Worm (Caenorhabditis elegans) whole organism, L1 larva: ENCODE measurements around the gene thk-1.

Source experiments
- C16A3.4 ChIP-seq: fragments of 150-350 bp; optimal IDR thresholded peaks from 2 replicates; lab custom pipeline; 2014; ENCODE audit warnings: missing biosample characterization, missing genetic modification characterization
- Y116A8C.19 ChIP-seq: sonication (generic microtip); optimal IDR thresholded peaks from 2 replicates; lab custom pipeline; 2016; ENCODE audit warnings: missing compliant biosample characterization, missing genetic modification characterization, borderline replicate concordance
- alr-1 ChIP-seq: fragments of 200-800 bp; sonication (Bioruptor generic); optimal IDR thresholded peaks from 2 replicates; lab custom pipeline; 2018; ENCODE audit warnings: borderline replicate concordance, mild to moderate bottlenecking, missing genetic modification characterization, missing compliant biosample characterization
- ceh-82 ChIP-seq, 3 experiments: fragments of 150-350 bp in 1 of 3; sonication (generic microtip) in 2 of 3; optimal IDR thresholded peaks; 2 replicates each; lab custom pipeline; 2014 to 2017; ENCODE audit warnings: missing biosample characterization in 3 of 3, missing genetic modification characterization in 3 of 3
- ceh-90 ChIP-seq: sonication (generic microtip); optimal IDR thresholded peaks from 2 replicates; lab custom pipeline; 2016; ENCODE audit warnings: missing genetic modification characterization, missing compliant biosample characterization
- ces-1 ChIP-seq: fragments of 150-350 bp; optimal IDR thresholded peaks from 2 replicates; lab custom pipeline; 2014; ENCODE audit warnings: missing biosample characterization, missing genetic modification reagents, missing genetic modification characterization
- dpl-1 ChIP-seq, 3 experiments: fragments of 150-350 bp in 2 of 3; sonication (generic microtip) in 1 of 3; optimal IDR thresholded peaks; 2 replicates each; lab custom pipeline; 2014 to 2017; ENCODE audit warnings: missing biosample characterization in 3 of 3, missing genetic modification characterization in 3 of 3, missing genetic modification reagents in 3 of 3
- egl-27 ChIP-seq, 2 experiments: fragments of 150-350 bp in 1 of 2; sonication (generic microtip); optimal IDR thresholded peaks; 3 replicates each; lab custom pipeline; 2017 to 2018; ENCODE audit warnings: missing biosample characterization in 2 of 2, missing genetic modification characterization in 2 of 2, missing genetic modification reagents in 2 of 2
- elt-3 ChIP-seq, 6 experiments: fragments of 150-350 bp in 1 of 6; sonication (generic microtip); optimal IDR thresholded peaks; 2 replicates each; lab custom pipeline; 2017 to 2018; ENCODE audit warnings: missing biosample characterization in 6 of 6, missing genetic modification characterization in 6 of 6, inconsistent platforms in 1 of 6
- ets-5 ChIP-seq: fragments of 200-800 bp; sonication (Bioruptor generic); IDR thresholded peaks from 2 replicates; pipeline ENCODE4 v1.3.6; 2022; ENCODE audit warnings: missing genetic modification characterization, missing compliant biosample characterization
- fkh-10 ChIP-seq: sonication (generic microtip); optimal IDR thresholded peaks from 2 replicates; lab custom pipeline; 2017; ENCODE audit warnings: missing biosample characterization, missing genetic modification reagents, missing genetic modification characterization
- fkh-4 ChIP-seq: sonication (generic microtip); optimal IDR thresholded peaks from 2 replicates; lab custom pipeline; 2016; ENCODE audit warnings: missing compliant biosample characterization, missing genetic modification characterization, borderline replicate concordance
- fos-1 ChIP-seq: fragments of 150-350 bp; optimal IDR thresholded peaks from 2 replicates; lab custom pipeline; 2014; ENCODE audit warnings: missing biosample characterization, missing genetic modification characterization
- grh-1 ChIP-seq: fragments of 200-800 bp; sonication (Bioruptor generic); IDR thresholded peaks from 2 replicates; pipeline ENCODE4 v1.3.6; 2022; ENCODE audit warnings: missing genetic modification reagents, missing genetic modification characterization, missing compliant biosample characterization
- lin-13 ChIP-seq: fragments of 150-350 bp; optimal IDR thresholded peaks from 2 replicates; lab custom pipeline; 2014; ENCODE audit warnings: missing biosample characterization, missing genetic modification reagents, missing genetic modification characterization
- lin-14 ChIP-seq: fragments of 200-800 bp; sonication (Bioruptor generic); optimal IDR thresholded peaks from 2 replicates; lab custom pipeline; 2018; ENCODE audit warnings: mild to moderate bottlenecking, missing genetic modification characterization, moderate library complexity, missing compliant biosample characterization
- lin-15B ChIP-seq: fragments of 150-350 bp; sonication (generic microtip); optimal IDR thresholded peaks from 3 replicates; lab custom pipeline; 2014; ENCODE audit warnings: missing biosample characterization, missing genetic modification characterization
- lin-39 ChIP-seq: fragments of 150-350 bp; optimal IDR thresholded peaks from 2 replicates; lab custom pipeline; 2014; ENCODE audit warnings: missing biosample characterization, missing genetic modification reagents, missing genetic modification characterization
- lir-3 ChIP-seq: sonication (generic microtip); optimal IDR thresholded peaks from 2 replicates; lab custom pipeline; 2016; ENCODE audit warnings: mild to moderate bottlenecking, missing genetic modification characterization, moderate library complexity, missing compliant biosample characterization; ENCODE audit not compliant: poor library complexity
- lsy-2 ChIP-seq, 2 experiments: fragments of 150-350 bp; optimal IDR thresholded peaks; 2 replicates each; lab custom pipeline; 2014; ENCODE audit warnings: missing biosample characterization in 2 of 2, missing genetic modification characterization in 2 of 2
- mdl-1 ChIP-seq, 2 experiments: fragments of 150-350 bp; optimal IDR thresholded peaks; 2 replicates each; lab custom pipeline; 2014 to 2017; ENCODE audit warnings: missing biosample characterization in 2 of 2, missing genetic modification characterization in 2 of 2, inconsistent platforms in 1 of 2
- mef-2 ChIP-seq: fragments of 150-350 bp; optimal IDR thresholded peaks from 2 replicates; lab custom pipeline; 2014; ENCODE audit warnings: missing biosample characterization, missing genetic modification characterization
- nhr-11 ChIP-seq: fragments of 150-350 bp; optimal IDR thresholded peaks from 2 replicates; lab custom pipeline; 2014; ENCODE audit warnings: missing biosample characterization, missing genetic modification characterization
- nhr-12 ChIP-seq: sonication (generic microtip); optimal IDR thresholded peaks from 2 replicates; lab custom pipeline; 2017; ENCODE audit warnings: missing biosample characterization, missing genetic modification characterization
- nhr-19 ChIP-seq: fragments of 200-800 bp; sonication (Bioruptor generic); conservative IDR thresholded peaks from 2 replicates; pipeline ENCODE4 v1.3.6; 2022; ENCODE audit warnings: missing genetic modification characterization, missing compliant biosample characterization
- nhr-20 ChIP-seq: sonication (generic microtip); optimal IDR thresholded peaks from 2 replicates; lab custom pipeline; 2016; ENCODE audit warnings: mild to moderate bottlenecking, missing genetic modification characterization, missing compliant biosample characterization
- nhr-47 ChIP-seq: sonication (generic microtip); optimal IDR thresholded peaks from 2 replicates; lab custom pipeline; 2016; ENCODE audit warnings: mild to moderate bottlenecking, missing genetic modification characterization, moderate library complexity, missing compliant biosample characterization
- nhr-71 ChIP-seq: sonication (generic microtip); optimal IDR thresholded peaks from 2 replicates; lab custom pipeline; 2016; ENCODE audit warnings: mild to moderate bottlenecking, missing genetic modification characterization, moderate library complexity, missing compliant biosample characterization
- nhr-77 ChIP-seq: fragments of 150-350 bp; optimal IDR thresholded peaks from 2 replicates; lab custom pipeline; 2014; ENCODE audit warnings: missing biosample characterization, missing genetic modification characterization
- nhr-90 ChIP-seq: sonication (generic microtip); optimal IDR thresholded peaks from 2 replicates; lab custom pipeline; 2016; ENCODE audit warnings: mild to moderate bottlenecking, missing genetic modification characterization, missing compliant biosample characterization; ENCODE audit not compliant: poor library complexity
- pqm-1 ChIP-seq: sonication (generic microtip); optimal IDR thresholded peaks from 3 replicates; lab custom pipeline; 2017; ENCODE audit warnings: missing biosample characterization, missing genetic modification characterization
- sup-37 ChIP-seq: fragments of 200-800 bp; sonication (Bioruptor generic); optimal IDR thresholded peaks from 2 replicates; lab custom pipeline; 2018; ENCODE audit warnings: mild to moderate bottlenecking, missing genetic modification characterization, missing compliant biosample characterization
- tbx-2 ChIP-seq: sonication (generic microtip); optimal IDR thresholded peaks from 2 replicates; lab custom pipeline; 2016; ENCODE audit warnings: missing genetic modification characterization, missing compliant biosample characterization
- tlp-1 ChIP-seq: fragments of 150-350 bp; optimal IDR thresholded peaks from 2 replicates; lab custom pipeline; 2014; ENCODE audit warnings: missing biosample characterization, missing genetic modification characterization
- unc-30 ChIP-seq: sonication (generic microtip); optimal IDR thresholded peaks from 2 replicates; lab custom pipeline; 2017; ENCODE audit warnings: missing biosample characterization, missing genetic modification characterization
- unc-62 ChIP-seq: fragments of 150-350 bp; optimal IDR thresholded peaks from 2 replicates; lab custom pipeline; 2014; ENCODE audit warnings: missing biosample characterization, missing genetic modification reagents, missing genetic modification characterization
- unc-86 ChIP-seq: sonication (generic microtip); optimal IDR thresholded peaks from 2 replicates; lab custom pipeline; 2016; ENCODE audit warnings: missing genetic modification characterization, missing compliant biosample characterization
- xbp-1 ChIP-seq: sonication (generic microtip); optimal IDR thresholded peaks from 2 replicates; lab custom pipeline; 2016; ENCODE audit warnings: missing genetic modification characterization, missing compliant biosample characterization
- zag-1 ChIP-seq: fragments of 150-350 bp; optimal IDR thresholded peaks from 2 replicates; lab custom pipeline; 2014; ENCODE audit warnings: missing biosample characterization, missing genetic modification characterization

Gene thk-1

ce11 chrIV:10288575-10288974 is 7.2 kb upstream of the thk-1 start:
- TF ChIP-seq ces-1 (GFP tag; lab: Kevin White, UChicago) (no peak), tlp-1 (tag; lab: Kevin White, UChicago) (no peak), ceh-90 (tag; lab: Kevin White, UChicago) (no peak), nhr-20 (tag; lab: Kevin White, UChicago) (no peak), mdl-1 (tag; optimal IDR thresholded peaks at IDR 0.05; lab: Kevin White, UChicago) (no peak), lsy-2 (tag; optimal IDR thresholded peaks at IDR 0.05; lab: Kevin White, UChicago) (no peak), fkh-10 (GFP tag; lab: Kevin White, UChicago) (no peak), Y116A8C.19 (tag; lab: Kevin White, UChicago) (no peak), nhr-19 (GFP tag; lab: Robert Waterston, UW) (no peak), ets-5 (no peak), elt-3 (tag; optimal IDR thresholded peaks at IDR 0.05; lab: Kevin White, UChicago) (no peak), grh-1 (GFP tag; lab: Robert Waterston, UW) (no peak), dpl-1 (GFP tag; optimal IDR thresholded peaks at IDR 0.05; lab: Kevin White, UChicago) (no peak), mef-2 (tag; lab: Kevin White, UChicago) (no peak), sup-37 (GFP tag; lab: Kevin White, UChicago) (no peak), tbx-2 (no peak), nhr-71 (tag; lab: Kevin White, UChicago) (no peak), pqm-1 (no peak)
- TF ChIP-seq, all 84 proteins: peak for 0

- TF ChIP-seq C16A3.4 (tag; lab: Kevin White, UChicago), result no peak
- no peak for TF ChIP-seq ets-5
- TF ChIP-seq unc-62 (GFP tag; lab: Kevin White, UChicago), result no peak
- no peak for TF ChIP-seq nhr-77 (tag; lab: Kevin White, UChicago)
- TF ChIP-seq ceh-82 (tag; optimal IDR thresholded peaks at IDR 0.05; lab: Kevin White, UChicago), result no peak
- no peak for TF ChIP-seq nhr-11
- TF ChIP-seq alr-1 (tag; lab: Kevin White, UChicago), result no peak
- TF ChIP-seq ces-1 (GFP tag; lab: Kevin White, UChicago), result no peak
- TF ChIP-seq elt-3 (tag; optimal IDR thresholded peaks at IDR 0.05; lab: Kevin White, UChicago), result no peak
- TF ChIP-seq unc-86 (tag; lab: Kevin White, UChicago), result no peak
- TF ChIP-seq nhr-90, result no peak
- no peak for TF ChIP-seq lin-14 (GFP tag; lab: Kevin White, UChicago)
- TF ChIP-seq Y116A8C.19 (tag; lab: Kevin White, UChicago), result no peak
- no peak for TF ChIP-seq lin-39 (tag; lab: Kevin White, UChicago)
- no peak for TF ChIP-seq fos-1 (tag; lab: Kevin White, UChicago)
Observed at ce11 chrIV:10286655-10287054, 5.3 kb upstream of the thk-1 start, which contains the start of gene ebax-1. TSS of gene ebax-1 (plus strand) at chrIV:10286955.

- TF ChIP-seq egl-27 (tag; optimal IDR thresholded peaks at IDR 0.05; lab: Kevin White, UChicago) (no peak), ces-1 (GFP tag; lab: Kevin White, UChicago) (no peak), nhr-12 (no peak), nhr-90 (no peak), xbp-1 (tag; lab: Kevin White, UChicago) (no peak), lir-3 (tag; lab: Kevin White, UChicago) (no peak), lin-39 (tag; lab: Kevin White, UChicago) (no peak), mdl-1 (tag; optimal IDR thresholded peaks at IDR 0.05; lab: Kevin White, UChicago) (no peak), lsy-2 (tag; optimal IDR thresholded peaks at IDR 0.05; lab: Kevin White, UChicago) (no peak), unc-30 (tag; lab: Kevin White, UChicago) (no peak), mef-2 (tag; lab: Kevin White, UChicago) (no peak), lin-15B (tag; lab: Kevin White, UChicago) (no peak), C16A3.4 (tag; lab: Kevin White, UChicago) (no peak), nhr-47 (tag; lab: Kevin White, UChicago) (no peak), fkh-4 (tag; lab: Kevin White, UChicago) (no peak), zag-1 (tag; lab: Kevin White, UChicago) (no peak), lin-13 (GFP tag; lab: Kevin White, UChicago) (no peak)
Observed at ce11 chrIV:10285328-10285727, 3.9 kb upstream of the thk-1 start.
